Worm (Caenorhabditis elegans) whole organism, L4/young adult: ENCODE measurements around the gene msp-19.
"Not testable (repeated sequence)": the region's sequence is repeated elsewhere in the genome, so short reads cannot be mapped to it uniquely, and the experiment has no call there.

Source experiments
- W03F9.2 ChIP-seq: fragments of 150-350 bp; optimal IDR thresholded peaks from 2 replicates; lab custom pipeline; 2014; ENCODE audit warnings: missing biosample characterization, missing genetic modification characterization
- dao-5 ChIP-seq: sonication (generic microtip); optimal IDR thresholded peaks from 2 replicates; lab custom pipeline; 2016; ENCODE audit warnings: missing genotype, missing genetic modification characterization, moderate library complexity, missing compliant biosample characterization
- him-1 ChIP-seq: sonication (generic microtip); optimal IDR thresholded peaks from 2 replicates; lab custom pipeline; 2016; ENCODE audit warnings: missing genotype, missing genetic modification reagents, missing genetic modification characterization, missing compliant biosample characterization

- TF ChIP-seq dao-5, W03F9.2, him-1 (tag; lab: Kevin White, UChicago): not testable (repeated sequence)
These were observed at the start of gene msp-19 for ce11 chrIV:5260289-5260688.
